Comparison of ENCODE assay signal across 6 worm cellular contexts in genomic region chrV:20269661-20270137, ce11.
TF ChIP-seq lines count a peak whose summit lies in the region.

prmt-1 (minus strand) TSS chrV:20269711.
cdkr-3 (plus strand) TSS chrV:20270107.

TF ChIP-seq in whole organism, L1 larva, 84 proteins besides CTCF, POLR2A, EP300 and RAD21 (continued from another document):
- TF ChIP-seq skn-1 (tag; optimal IDR thresholded peaks at IDR 0.05; lab: Kevin White, UChicago), result peak; percentile 59
- TF ChIP-seq lin-35 (GFP tag; optimal IDR thresholded peaks at IDR 0.05; lab: Kevin White, UChicago), result peak; percentile 55 to 79
- TF ChIP-seq blmp-1 (tag; optimal IDR thresholded peaks at IDR 0.05; lab: Kevin White, UChicago), result peak; percentile 80
- no peak for TF ChIP-seq fos-1 (tag; optimal IDR thresholded peaks at IDR 0.05; lab: Kevin White, UChicago)
- peak; percentile 77 for TF ChIP-seq rnt-1 (tag; optimal IDR thresholded peaks at IDR 0.05; lab: Kevin White, UChicago)
- TF ChIP-seq nhr-85 (tag; lab: Kevin White, UChicago), result peak; percentile 56
- TF ChIP-seq dpl-1 (GFP tag; optimal IDR thresholded peaks at IDR 0.05; lab: Kevin White, UChicago), result peak; percentile 45 to 74 (median 62)
- TF ChIP-seq tbx-2 (tag; optimal IDR thresholded peaks at IDR 0.05; lab: Kevin White, UChicago), result peak; percentile 9
- peak; percentile 41 for TF ChIP-seq nhr-47 (tag; optimal IDR thresholded peaks at IDR 0.05; lab: Kevin White, UChicago)
- TF ChIP-seq ceh-82 (tag; optimal IDR thresholded peaks at IDR 0.05; lab: Kevin White, UChicago), result peak; percentile 13 to 59 (median 52)
- TF ChIP-seq nhr-71 (tag; optimal IDR thresholded peaks at IDR 0.05; lab: Kevin White, UChicago), result peak; percentile 52
- no peak for TF ChIP-seq jun-1 (tag; optimal IDR thresholded peaks at IDR 0.05; lab: Kevin White, UChicago)
- TF ChIP-seq tlp-1 (tag; optimal IDR thresholded peaks at IDR 0.05; lab: Kevin White, UChicago), result no peak
- peak; percentile 55 to 66 for TF ChIP-seq efl-1 (optimal IDR thresholded peaks at IDR 0.05; lab: Kevin White, UChicago)
- TF ChIP-seq efl-1 (GFP tag; optimal IDR thresholded peaks at IDR 0.05 in 1 of 2; lab: Kevin White, UChicago), result peak; percentile 62 to 80
- peak in 1 of 6 experiments; percentile 48 for TF ChIP-seq elt-3 (tag; optimal IDR thresholded peaks at IDR 0.05; lab: Kevin White, UChicago)
- no peak for TF ChIP-seq ceh-90 (tag; optimal IDR thresholded peaks at IDR 0.05; lab: Kevin White, UChicago)
- no peak for TF ChIP-seq hpl-2 (GFP tag; optimal IDR thresholded peaks at IDR 0.05; lab: Kevin White, UChicago)
- TF ChIP-seq C16A3.4 (tag; optimal IDR thresholded peaks at IDR 0.05; lab: Kevin White, UChicago), result peak; percentile 45
- peak; percentile 60 for TF ChIP-seq snu-23 (GFP tag; optimal IDR thresholded peaks at IDR 0.05; lab: Kevin White, UChicago)
- no peak for TF ChIP-seq nhr-76 (tag; optimal IDR thresholded peaks at IDR 0.05; lab: Kevin White, UChicago)
- peak; percentile 30 for TF ChIP-seq swsn-7 (tag; optimal IDR thresholded peaks at IDR 0.05; lab: Kevin White, UChicago)

TF ChIP-seq in whole organism, L2 larva, 48 proteins besides CTCF, POLR2A, EP300 and RAD21 (continued from another document):
- TF ChIP-seq egl-27 (tag; optimal IDR thresholded peaks at IDR 0.05; lab: Kevin White, UChicago) (no peak), nhr-6 (tag; optimal IDR thresholded peaks at IDR 0.05; lab: Kevin White, UChicago) (no peak), C34F6.9 (tag; optimal IDR thresholded peaks at IDR 0.05; lab: Kevin White, UChicago) (peak; percentile 56), sma-3 (GFP tag; optimal IDR thresholded peaks at IDR 0.05; lab: Kevin White, UChicago) (peak; percentile 12)
TF ChIP-seq in whole organism, L2 larva: peak in this region for 10.

TF ChIP-seq in whole organism, L3 larva, 47 proteins besides CTCF, POLR2A, EP300 and RAD21 (continued from another document and continues in another):
- TF ChIP-seq egl-5 (tag; optimal IDR thresholded peaks at IDR 0.05; lab: Kevin White, UChicago) (peak; percentile 29), tbx-2 (tag; optimal IDR thresholded peaks at IDR 0.05; lab: Kevin White, UChicago) (no peak), ceh-16 (tag; optimal IDR thresholded peaks at IDR 0.05; lab: Kevin White, UChicago) (no peak), jun-1 (tag; optimal IDR thresholded peaks at IDR 0.05; lab: Kevin White, UChicago) (no peak), snpc-4 (tag; optimal IDR thresholded peaks at IDR 0.05; lab: Kevin White, UChicago) (peak; percentile 15), nhr-12 (tag; optimal IDR thresholded peaks at IDR 0.05; lab: Kevin White, UChicago) (no peak), ZK546.5 (tag; optimal IDR thresholded peaks at IDR 0.05; lab: Kevin White, UChicago) (no peak), ztf-11 (tag; optimal IDR thresholded peaks at IDR 0.05; lab: Kevin White, UChicago) (no peak), ceh-9 (tag; optimal IDR thresholded peaks at IDR 0.05; lab: Kevin White, UChicago) (no peak), nhr-28 (tag; optimal IDR thresholded peaks at IDR 0.05; lab: Kevin White, UChicago) (no peak), nhr-25 (tag; optimal IDR thresholded peaks at IDR 0.05; lab: Kevin White, UChicago) (no peak), fkh-10 (GFP tag; optimal IDR thresholded peaks at IDR 0.05; lab: Kevin White, UChicago) (peak; percentile 7), mdl-1 (tag; optimal IDR thresholded peaks at IDR 0.05; lab: Kevin White, UChicago) (no peak), elt-1 (tag; optimal IDR thresholded peaks at IDR 0.05; lab: Kevin White, UChicago) (no peak), unc-62 (GFP tag; optimal IDR thresholded peaks at IDR 0.05; lab: Kevin White, UChicago) (no peak), nhr-237 (tag; optimal IDR thresholded peaks at IDR 0.05; lab: Kevin White, UChicago) (no peak), daf-12 (tag; optimal IDR thresholded peaks at IDR 0.05; lab: Kevin White, UChicago) (no peak), nhr-11 (tag; optimal IDR thresholded peaks at IDR 0.05; lab: Kevin White, UChicago) (no peak), nhr-76 (tag; optimal IDR thresholded peaks at IDR 0.05; lab: Kevin White, UChicago) (no peak), nhr-23 (tag; optimal IDR thresholded peaks at IDR 0.05; lab: Kevin White, UChicago) (peak; percentile 18), elt-2 (tag; optimal IDR thresholded peaks at IDR 0.05; lab: Kevin White, UChicago) (no peak), elt-3 (tag; optimal IDR thresholded peaks at IDR 0.05; lab: Kevin White, UChicago) (no peak), mml-1 (tag; optimal IDR thresholded peaks at IDR 0.05; lab: Kevin White, UChicago) (no peak), R02D3.7 (tag; optimal IDR thresholded peaks at IDR 0.05; lab: Kevin White, UChicago) (peak; percentile 87), lsy-12 (tag; optimal IDR thresholded peaks at IDR 0.05; lab: Kevin White, UChicago) (no peak), ceh-82 (tag; optimal IDR thresholded peaks at IDR 0.05; lab: Kevin White, UChicago) (no peak), lin-39 (tag; optimal IDR thresholded peaks at IDR 0.05; lab: Kevin White, UChicago) (peak; percentile 53), ztf-4 (tag; optimal IDR thresholded peaks at IDR 0.05; lab: Kevin White, UChicago) (no peak), zag-1 (tag; optimal IDR thresholded peaks at IDR 0.05; lab: Kevin White, UChicago) (no peak)

TF ChIP-seq in whole organism, L4 larva, 104 proteins besides CTCF, POLR2A, EP300 and RAD21 (continued from another document and continues in another):
- TF ChIP-seq F49E8.2 (tag; optimal IDR thresholded peaks at IDR 0.05; lab: Kevin White, UChicago; ENCODE audit: borderline replicate concordance) (no peak), vab-7 (GFP tag; IDR thresholded peaks at IDR 0.05; lab: Robert Waterston, UW) (no peak), hmg-1.1 (GFP tag; IDR thresholded peaks at IDR 0.05; lab: Robert Waterston, UW) (0 out of 2 replicates have a peak, but pooled peaks have one; percentile 24), nhr-6 (tag; optimal IDR thresholded peaks at IDR 0.05; lab: Kevin White, UChicago) (peak; percentile 68), cey-2 (tag; optimal IDR thresholded peaks at IDR 0.05; lab: Kevin White, UChicago; ENCODE audit: borderline replicate concordance, insufficient read depth) (no peak), ceh-44 (GFP tag; IDR thresholded peaks at IDR 0.05; lab: Robert Waterston, UW) (no peak), mep-1 (tag; optimal IDR thresholded peaks at IDR 0.05; lab: Kevin White, UChicago) (peak; percentile 65), saeg-2 (GFP tag; IDR thresholded peaks at IDR 0.05; lab: Robert Waterston, UW) (no peak), ctbp-1 (GFP tag; IDR thresholded peaks at IDR 0.05; lab: Robert Waterston, UW) (no peak), lsy-2 (tag; optimal IDR thresholded peaks at IDR 0.05; lab: Kevin White, UChicago) (peak in 1 of 2 experiments; percentile 64), nhr-25 (tag; optimal IDR thresholded peaks at IDR 0.05; lab: Kevin White, UChicago; ENCODE audit: borderline replicate concordance, insufficient read depth) (no peak), unc-62 (GFP tag; optimal IDR thresholded peaks at IDR 0.05 in 1 of 2; lab: Kevin White, UChicago) (peak in 1 of 2 experiments; percentile 90), unc-62 (tag; optimal IDR thresholded peaks at IDR 0.05; lab: Kevin White, UChicago) (no peak), R02D3.7 (tag; optimal IDR thresholded peaks at IDR 0.05; lab: Kevin White, UChicago) (peak; percentile 64), nhr-77 (tag; optimal IDR thresholded peaks at IDR 0.05; lab: Kevin White, UChicago) (no peak), dmd-6 (GFP tag; IDR thresholded peaks at IDR 0.05; lab: Robert Waterston, UW) (no peak), daf-8 (GFP tag; IDR thresholded peaks at IDR 0.05; lab: Robert Waterston, UW) (no peak), ceh-32 (tag; optimal IDR thresholded peaks at IDR 0.05; lab: Kevin White, UChicago; ENCODE audit: poor library complexity) (no peak), F44E2.7 (GFP tag; IDR thresholded peaks at IDR 0.05; lab: Robert Waterston, UW) (no peak), D1046.2 (GFP tag; IDR thresholded peaks at IDR 0.05; lab: Robert Waterston, UW) (no peak), lim-7 (GFP tag; IDR thresholded peaks at IDR 0.05; lab: Robert Waterston, UW) (no peak), egl-43 (GFP tag; IDR thresholded peaks at IDR 0.05; lab: Robert Waterston, UW) (no peak), unc-39 (tag; optimal IDR thresholded peaks at IDR 0.05; lab: Kevin White, UChicago) (no peak), madf-5 (GFP tag; IDR thresholded peaks at IDR 0.05; lab: Robert Waterston, UW) (no peak), dpl-1 (GFP tag; optimal IDR thresholded peaks at IDR 0.05; lab: Kevin White, UChicago) (peak; percentile 59), attf-4 (tag; optimal IDR thresholded peaks at IDR 0.05; lab: Kevin White, UChicago) (no peak), tag-97 (GFP tag; IDR thresholded peaks at IDR 0.05; lab: Robert Waterston, UW) (no peak), fos-1 (tag; optimal IDR thresholded peaks at IDR 0.05; lab: Kevin White, UChicago) (no peak)

TF ChIP-seq in whole organism, mixed stage, embryonic, 35 proteins besides CTCF, POLR2A, EP300 and RAD21 (continued from another document):
- no peak for TF ChIP-seq elt-1 (tag; optimal IDR thresholded peaks at IDR 0.05; lab: Kevin White, UChicago; ENCODE audit: borderline replicate concordance, insufficient read depth)
- no peak for TF ChIP-seq nhr-2 (tag; optimal IDR thresholded peaks at IDR 0.05; lab: Kevin White, UChicago)
- TF ChIP-seq bed-3 (GFP tag; optimal IDR thresholded peaks at IDR 0.05; lab: Kevin White, UChicago), result no peak
- TF ChIP-seq ceh-83 (GFP tag; optimal IDR thresholded peaks at IDR 0.05; lab: Kevin White, UChicago), result no peak
- no peak for TF ChIP-seq M03D4.4 (tag; optimal IDR thresholded peaks at IDR 0.05; lab: Kevin White, UChicago)
- TF ChIP-seq ham-2 (GFP tag; optimal IDR thresholded peaks at IDR 0.05; lab: Kevin White, UChicago), result no peak
- TF ChIP-seq nhr-76 (tag; optimal IDR thresholded peaks at IDR 0.05; lab: Kevin White, UChicago), result no peak
- peak; percentile 77 for TF ChIP-seq mep-1 (tag; optimal IDR thresholded peaks at IDR 0.05; lab: Kevin White, UChicago)
- no peak for TF ChIP-seq flh-1 (GFP tag; optimal IDR thresholded peaks at IDR 0.05; lab: Kevin White, UChicago)

TF ChIP-seq in whole organism, young adult, 124 proteins besides CTCF, POLR2A, EP300 and RAD21 (continued from another document):
- TF ChIP-seq zim-3 (tag; optimal IDR thresholded peaks at IDR 0.05; lab: Kevin White, UChicago), result no peak
- TF ChIP-seq F37B4.10 (GFP tag; IDR thresholded peaks at IDR 0.05; lab: Robert Waterston, UW), result no peak
- TF ChIP-seq ceh-40 (GFP tag; IDR thresholded peaks at IDR 0.05; lab: Robert Waterston, UW), result no peak
- no peak for TF ChIP-seq cebp-2 (GFP tag; IDR thresholded peaks at IDR 0.05; lab: Robert Waterston, UW)
- no peak for TF ChIP-seq nhr-179 (tag; optimal IDR thresholded peaks at IDR 0.05; lab: Kevin White, UChicago)
- peak; percentile 8 for TF ChIP-seq lsl-1 (GFP tag; optimal IDR thresholded peaks at IDR 0.05; lab: Kevin White, UChicago)
- no peak for TF ChIP-seq akir-1 (GFP tag; optimal IDR thresholded peaks at IDR 0.05; lab: Kevin White, UChicago)
- TF ChIP-seq F52B5.7 (tag; optimal IDR thresholded peaks at IDR 0.05; lab: Kevin White, UChicago), result no peak
- TF ChIP-seq rec-8 (tag; optimal IDR thresholded peaks at IDR 0.05; lab: Kevin White, UChicago), result no peak
- TF ChIP-seq ztf-26 (tag; optimal IDR thresholded peaks at IDR 0.05; lab: Kevin White, UChicago), result no peak
- TF ChIP-seq hmg-20 (GFP tag; IDR thresholded peaks at IDR 0.05; lab: Robert Waterston, UW), result no peak
- no peak for TF ChIP-seq ccch-3 (GFP tag; optimal IDR thresholded peaks at IDR 0.05; lab: Kevin White, UChicago)
- TF ChIP-seq lin-54 (GFP tag; optimal IDR thresholded peaks at IDR 0.05; lab: Kevin White, UChicago), result peak; percentile 19
- peak; percentile 15 for TF ChIP-seq snpc-1.3 (tag; optimal IDR thresholded peaks at IDR 0.05; lab: Kevin White, UChicago; ENCODE audit: insufficient read depth)
- TF ChIP-seq K11D2.4 (GFP tag; IDR thresholded peaks at IDR 0.05; lab: Robert Waterston, UW), result no peak
- TF ChIP-seq efl-1 (GFP tag; optimal IDR thresholded peaks at IDR 0.05; lab: Kevin White, UChicago), result peak; percentile 21
- no peak for TF ChIP-seq attf-3 (GFP tag; conservative IDR thresholded peaks at IDR 0.05; lab: Robert Waterston, UW)
- TF ChIP-seq Y67H2A.10 (GFP tag; conservative IDR thresholded peaks at IDR 0.05; lab: Robert Waterston, UW), result no peak
- TF ChIP-seq aptf-3 (GFP tag; IDR thresholded peaks at IDR 0.05; lab: Robert Waterston, UW), result no peak
